Worm (Caenorhabditis elegans) whole organism, L3 larva: ENCODE measurements around the gene C08B6.5.

Experiments used
- aly-2 ChIP-seq: fragments of 150-350 bp; optimal IDR thresholded peaks from 2 replicates; lab custom pipeline; 2014; ENCODE audit warnings: missing biosample characterization, missing genetic modification characterization
- ama-1 ChIP-seq: fragments of 150-350 bp; optimal IDR thresholded peaks from 2 replicates; lab custom pipeline; 2018

ce11 chrV:10105412-10105811, 12.2 kb upstream of the C08B6.5 start, which contains the start of gene C08B6.2:
- TF ChIP-seq aly-2 (tag; lab: Kevin White, UChicago) (no peak), ama-1 (no peak)
